Fruit fly (Drosophila melanogaster): Measurements from ENCODE around the gene CG15579.

The CG15579 gene

dm6 chrX:4324781-4325180 lies 13.2 kb upstream of the CG15579 start (continued):
- TF ChIP-seq Max (GFP tag; optimal IDR thresholded peaks at IDR 0.05) (peak; percentile 89), abd-A (tag; optimal IDR thresholded peaks at IDR 0.05) (peak; percentile 84), YL-1 (GFP tag; optimal IDR thresholded peaks at IDR 0.05) (peak; percentile 76), CG15073 (GFP tag; optimal IDR thresholded peaks at IDR 0.05) (peak; percentile 88), Lhr (GFP tag; optimal IDR thresholded peaks at IDR 0.05) (peak; percentile 85), croc (GFP tag; conservative IDR thresholded peaks at IDR 0.05) (peak; percentile 96), CG7271 (tag; optimal IDR thresholded peaks at IDR 0.05) (peak; percentile 76), mld (GFP tag; IDR thresholded peaks at IDR 0.05; ENCODE audit: partially characterized antibody) (no peak), CG8765 (GFP tag; IDR thresholded peaks at IDR 0.05) (peak; percentile 95), ttk (GFP tag; IDR thresholded peaks at IDR 0.05) (peak; percentile 98), zfh1 (GFP tag; IDR thresholded peaks at IDR 0.05) (peak; percentile 99), Dek (tag; optimal IDR thresholded peaks at IDR 0.05) (peak; percentile 98), CG6272 (GFP tag; IDR thresholded peaks at IDR 0.05) (peak; percentile 99), Bteb2 (GFP tag; optimal IDR thresholded peaks at IDR 0.05) (peak; percentile 98), Optix (GFP tag; IDR thresholded peaks at IDR 0.05) (peak; percentile 98), tup (GFP tag; optimal IDR thresholded peaks at IDR 0.05) (peak; percentile 92), Xbp1 (GFP tag; optimal IDR thresholded peaks at IDR 0.05) (peak; percentile 98), CG15514 (GFP tag; optimal IDR thresholded peaks at IDR 0.05) (peak; percentile 94), sens-2 (GFP tag; IDR thresholded peaks at IDR 0.05) (peak; percentile 98), odd (GFP tag; optimal IDR thresholded peaks at IDR 0.05) (peak; percentile 96), Taf1 (GFP tag; IDR thresholded peaks at IDR 0.05) (peak; percentile 99), grn (GFP tag; optimal IDR thresholded peaks at IDR 0.05) (peak; percentile 73), her (GFP tag; optimal IDR thresholded peaks at IDR 0.05) (peak; percentile 97), CG18619 (GFP tag; optimal IDR thresholded peaks at IDR 0.05) (peak; percentile 98), CG10147 (GFP tag; optimal IDR thresholded peaks at IDR 0.05) (peak; percentile 98), kay (GFP tag; optimal IDR thresholded peaks at IDR 0.05) (peak; percentile 97), sc (optimal IDR thresholded peaks at IDR 0.05) (no peak), sc (GFP tag; optimal IDR thresholded peaks at IDR 0.05) (peak; percentile 91), ara (GFP tag; IDR thresholded peaks at IDR 0.05) (peak; percentile 98), Dip3 (GFP tag; optimal IDR thresholded peaks at IDR 0.05) (peak; percentile 99), CG14014 (GFP tag; IDR thresholded peaks at IDR 0.05) (peak; percentile 99), CG10267 (tag; optimal IDR thresholded peaks at IDR 0.05) (peak; percentile 87), Mrtf (GFP tag; IDR thresholded peaks at IDR 0.05) (peak; percentile 99), cato (GFP tag; optimal IDR thresholded peaks at IDR 0.05; ENCODE audit: borderline replicate concordance) (peak; percentile 95), CG16815 (GFP tag; optimal IDR thresholded peaks at IDR 0.05) (peak; percentile 96), nom (GFP tag; optimal IDR thresholded peaks at IDR 0.05) (peak; percentile 94), H15 (GFP tag; IDR thresholded peaks at IDR 0.05) (peak; percentile 98), mirr (GFP tag; optimal IDR thresholded peaks at IDR 0.05) (peak; percentile 100), CG17568 (GFP tag; optimal IDR thresholded peaks at IDR 0.05) (peak; percentile 96), CG6683 (GFP tag; optimal IDR thresholded peaks at IDR 0.05) (peak; percentile 96), CG12155 (GFP tag; optimal IDR thresholded peaks at IDR 0.05) (peak; percentile 98), CG7372 (GFP tag; IDR thresholded peaks at IDR 0.05) (peak; percentile 99), Drgx (GFP tag; IDR thresholded peaks at IDR 0.05) (peak; percentile 99), gcm2 (GFP tag; optimal IDR thresholded peaks at IDR 0.05) (peak; percentile 95), ci (GFP tag; IDR thresholded peaks at IDR 0.05) (peak; percentile 99), hbn (GFP tag; IDR thresholded peaks at IDR 0.05; ENCODE audit: partially characterized antibody) (no peak), CG4820 (GFP tag; optimal IDR thresholded peaks at IDR 0.05) (peak; percentile 97), BtbVII (GFP tag; optimal IDR thresholded peaks at IDR 0.05) (peak; percentile 98), repo (GFP tag; optimal IDR thresholded peaks at IDR 0.05) (peak; percentile 97), so (GFP tag; IDR thresholded peaks at IDR 0.05) (peak; percentile 98), CG1529 (GFP tag; optimal IDR thresholded peaks at IDR 0.05) (peak; percentile 95)

All from whole organism, embryonic.